Worm (Caenorhabditis elegans) whole organism, late embryonic: ENCODE data around the gene stdh-3.

Source experiments
- F13H6.1 ChIP-seq: sonication (generic microtip); optimal IDR thresholded peaks from 2 replicates; lab custom pipeline; 2016; ENCODE audit warnings: missing genetic modification characterization, missing compliant biosample characterization
- K02D7.2 ChIP-seq: sonication (generic microtip); optimal IDR thresholded peaks from 2 replicates; lab custom pipeline; 2017; ENCODE audit warnings: mild to moderate bottlenecking, missing genetic modification characterization, missing compliant biosample characterization
- ahr-1 ChIP-seq: sonication (generic microtip); optimal IDR thresholded peaks from 2 replicates; lab custom pipeline; 2016; ENCODE audit warnings: missing genetic modification characterization, missing compliant biosample characterization
- ceh-14 ChIP-seq: sonication (generic microtip); optimal IDR thresholded peaks from 2 replicates; lab custom pipeline; 2016; ENCODE audit warnings: missing genotype, missing genetic modification characterization, missing compliant biosample characterization
- ceh-19 ChIP-seq: fragments of 200-800 bp; sonication (Bioruptor generic); optimal IDR thresholded peaks from 2 replicates; lab custom pipeline; 2018; ENCODE audit warnings: mild to moderate bottlenecking, missing genetic modification characterization, missing compliant biosample characterization
- ceh-2 ChIP-seq: sonication (generic microtip); optimal IDR thresholded peaks from 2 replicates; lab custom pipeline; 2016; ENCODE audit warnings: missing genotype, missing genetic modification characterization, missing compliant biosample characterization
- ceh-30 ChIP-seq: fragments of 150-350 bp; optimal IDR thresholded peaks from 2 replicates; lab custom pipeline; 2014; ENCODE audit warnings: missing biosample characterization, missing genetic modification characterization
- ceh-6 ChIP-seq: fragments of 200-800 bp; sonication (Bioruptor generic); optimal IDR thresholded peaks from 2 replicates; lab custom pipeline; 2018; ENCODE audit warnings: mild to moderate bottlenecking, missing genetic modification characterization, missing compliant biosample characterization
- dmd-4 ChIP-seq: sonication (generic microtip); optimal IDR thresholded peaks from 2 replicates; lab custom pipeline; 2016; ENCODE audit warnings: borderline replicate concordance, missing genetic modification characterization, missing compliant biosample characterization
- dve-1 ChIP-seq: sonication (generic microtip); optimal IDR thresholded peaks from 2 replicates; lab custom pipeline; 2017; ENCODE audit warnings: antibody characterized with exemption, mild to moderate bottlenecking, missing genetic modification characterization, missing compliant biosample characterization
- elt-2 ChIP-seq: sonication (generic microtip); optimal IDR thresholded peaks from 2 replicates; lab custom pipeline; 2016; ENCODE audit warnings: missing genetic modification reagents, missing genetic modification characterization, missing compliant biosample characterization
- elt-4 ChIP-seq: sonication (generic microtip); optimal IDR thresholded peaks from 2 replicates; lab custom pipeline; 2016; ENCODE audit warnings: missing genetic modification characterization, missing compliant biosample characterization
- gmeb-2 ChIP-seq: sonication (generic microtip); optimal IDR thresholded peaks from 2 replicates; lab custom pipeline; 2016; ENCODE audit warnings: missing genetic modification characterization, inconsistent platforms, missing compliant biosample characterization
- hlh-15 ChIP-seq: sonication (generic microtip); optimal IDR thresholded peaks from 2 replicates; lab custom pipeline; 2016; ENCODE audit warnings: missing genetic modification characterization, missing compliant biosample characterization
- hlh-8 ChIP-seq: sonication (generic microtip); optimal IDR thresholded peaks from 2 replicates; lab custom pipeline; 2016; ENCODE audit warnings: missing genotype, missing genetic modification characterization, missing compliant biosample characterization
- madf-2 ChIP-seq: sonication (generic microtip); optimal IDR thresholded peaks from 2 replicates; lab custom pipeline; 2017; ENCODE audit warnings: missing genetic modification characterization, missing compliant biosample characterization
- npax-4 ChIP-seq: sonication (generic microtip); optimal IDR thresholded peaks from 2 replicates; lab custom pipeline; 2016; ENCODE audit warnings: missing genetic modification characterization, missing compliant biosample characterization
- pat-9 ChIP-seq: fragments of 200-800 bp; sonication (Bioruptor generic); optimal IDR thresholded peaks from 2 replicates; lab custom pipeline; 2018; ENCODE audit warnings: mild to moderate bottlenecking, missing genetic modification characterization, moderate library complexity, missing compliant biosample characterization
- pqm-1 ChIP-seq: sonication (generic microtip); optimal IDR thresholded peaks from 2 replicates; lab custom pipeline; 2016; ENCODE audit warnings: missing genetic modification characterization, missing compliant biosample characterization
- sdc-2 ChIP-seq: sonication (generic microtip); optimal IDR thresholded peaks from 2 replicates; lab custom pipeline; 2016; ENCODE audit warnings: missing genotype, missing genetic modification characterization, missing compliant biosample characterization
- sox-4 ChIP-seq: sonication (generic microtip); optimal IDR thresholded peaks from 2 replicates; lab custom pipeline; 2017; ENCODE audit warnings: mild to moderate bottlenecking, missing genetic modification characterization, inconsistent platforms, missing compliant biosample characterization
- tbx-2 ChIP-seq: sonication (generic microtip); optimal IDR thresholded peaks from 2 replicates; lab custom pipeline; 2016; ENCODE audit warnings: missing genetic modification characterization, missing compliant biosample characterization
- tbx-7 ChIP-seq: sonication (generic microtip); optimal IDR thresholded peaks from 2 replicates; lab custom pipeline; 2016; ENCODE audit warnings: missing genotype, missing genetic modification characterization, missing compliant biosample characterization
- unc-3 ChIP-seq, 2 experiments: fragments of 200-800 bp in 1 of 2; sonication (Bioruptor generic) in 1 of 2; sonication (generic microtip) in 1 of 2; conservative IDR thresholded peaks in 1 of 2; optimal IDR thresholded peaks in 1 of 2; 2 replicates each; pipeline versions ENCODE4 v1.3.6 to Lab custom; 2016 to 2022; ENCODE audit warnings: missing compliant biosample characterization in 2 of 2, missing genetic modification characterization in 2 of 2, missing genetic modification reagents in 1 of 2
- unc-42 ChIP-seq: sonication (generic microtip); optimal IDR thresholded peaks from 2 replicates; lab custom pipeline; 2016; ENCODE audit warnings: missing genotype, missing genetic modification characterization, missing compliant biosample characterization
- unc-55 ChIP-seq: sonication (generic microtip); optimal IDR thresholded peaks from 2 replicates; lab custom pipeline; 2017; ENCODE audit warnings: missing biosample characterization, missing genetic modification reagents, missing genetic modification characterization

Gene stdh-3

DNA sequence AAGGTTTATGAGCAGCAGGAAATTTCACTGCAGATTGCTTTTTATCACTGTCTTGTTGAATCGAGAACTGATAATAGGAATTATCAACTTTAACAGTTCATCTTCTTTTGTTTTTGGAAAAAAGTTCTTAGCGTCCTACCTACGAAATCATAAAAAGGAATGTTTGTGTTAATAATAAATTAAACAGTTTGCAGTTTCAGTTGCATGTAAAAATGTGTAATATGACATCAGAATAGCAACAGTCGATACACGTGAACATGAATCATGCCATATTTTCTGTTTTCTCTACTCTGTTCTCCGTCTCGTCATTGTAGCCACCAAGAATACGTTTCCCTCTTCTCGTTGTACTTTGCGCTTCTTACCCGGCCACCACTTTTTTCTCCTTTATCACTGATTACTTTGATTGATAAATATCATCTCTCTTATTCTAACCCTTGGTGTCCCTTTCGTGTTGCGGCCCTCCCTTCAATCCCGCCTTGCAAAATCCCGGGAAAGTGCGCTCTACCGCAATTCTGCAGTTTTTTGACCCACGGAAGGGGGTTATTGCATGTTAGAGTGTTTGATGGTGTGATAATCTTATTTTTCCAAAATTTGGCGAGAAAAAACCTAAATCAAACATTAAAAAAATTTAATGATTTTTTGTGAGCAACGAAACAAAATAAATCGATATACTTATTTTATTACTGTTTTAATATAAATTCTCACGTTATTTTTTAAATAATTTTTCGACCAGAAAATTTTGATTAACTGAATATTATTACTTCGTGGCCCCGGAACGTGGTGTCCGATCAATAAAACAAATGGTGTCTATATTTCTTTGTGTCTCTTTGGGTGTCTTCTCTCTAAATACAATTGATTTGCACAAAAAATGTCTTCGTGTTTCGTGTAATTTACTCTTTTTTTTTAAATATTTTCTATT is 11.7 kb upstream of the stdh-3 start, which contains the start of gene sptl-3:
TSS of gene sptl-3 (plus strand) at position 869 of the 919 bp plus-strand sequence.
- TF ChIP-seq ceh-6 (GFP tag; lab: Kevin White, UChicago) = no peak
- TF ChIP-seq ceh-14 (tag; lab: Kevin White, UChicago) = no peak
- TF ChIP-seq pat-9 = no peak
- TF ChIP-seq pqm-1 (tag; lab: Kevin White, UChicago) = no peak
- TF ChIP-seq tbx-2 (tag; lab: Kevin White, UChicago) = peak; percentile 31
- no peak for TF ChIP-seq ceh-30 (tag; lab: Kevin White, UChicago)
- TF ChIP-seq gmeb-2 = no peak
- TF ChIP-seq ceh-19 = no peak
- no peak for TF ChIP-seq unc-42
- peak; percentile 46 for TF ChIP-seq elt-2 (tag; lab: Kevin White, UChicago)
- TF ChIP-seq K02D7.2 (tag; lab: Kevin White, UChicago) = no peak
- no peak for TF ChIP-seq sdc-2 (tag; lab: Kevin White, UChicago)

DNA sequence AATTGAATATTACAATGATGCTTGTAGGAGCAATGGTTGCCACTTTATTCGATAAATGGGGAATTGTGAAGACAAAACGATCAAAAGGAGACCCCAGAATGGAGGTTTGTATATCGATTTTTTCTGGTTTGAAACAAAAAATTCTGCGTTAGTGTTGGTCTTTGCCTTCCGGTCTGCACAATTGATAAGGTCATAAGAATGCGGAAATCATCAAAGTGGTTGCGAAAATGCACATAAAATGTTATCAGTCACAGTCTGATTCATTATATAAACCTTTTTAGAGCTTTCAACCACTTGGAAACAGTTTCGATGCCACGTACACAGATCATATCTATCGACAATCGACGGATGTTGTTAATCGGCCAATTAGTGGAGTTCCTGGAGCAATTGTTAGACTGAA is 10.8 kb upstream of the stdh-3 start:
- TF ChIP-seq elt-4 (tag; lab: Kevin White, UChicago) = no peak
- peak; percentile 51 for TF ChIP-seq elt-2 (tag; lab: Kevin White, UChicago)

ce11 chrV:13898356-13898755 is 6.1 kb upstream of the stdh-3 start, which contains the start of gene cyp-35C1:
TSS of gene cyp-35C1 (minus strand) at chrV:13898487.
- TF ChIP-seq elt-2 (tag; lab: Kevin White, UChicago) = peak; percentile 22
- no peak for TF ChIP-seq madf-2 (tag; lab: Kevin White, UChicago)

DNA sequence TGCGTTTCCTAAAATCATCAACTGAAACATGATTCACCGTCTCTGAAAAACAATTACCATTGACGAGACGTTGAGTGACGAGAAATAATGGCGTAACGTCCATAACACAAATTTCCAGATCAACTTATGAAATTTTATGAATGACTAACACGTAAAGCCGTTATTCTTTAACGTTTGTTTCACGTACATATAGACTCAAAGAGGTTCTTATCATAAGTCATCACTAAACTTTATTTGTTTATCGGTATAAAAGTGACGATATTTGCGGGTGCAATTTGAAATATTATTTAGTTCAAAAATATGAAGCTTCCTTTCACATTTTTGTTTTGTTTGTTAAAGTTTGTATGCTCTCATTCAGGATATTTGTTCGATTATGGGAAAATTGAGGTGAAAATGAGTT is 5.2 kb upstream of the stdh-3 start, which contains the start of gene oac-3:
TSS of gene oac-3 (plus strand) at position 301 of the 400 bp plus-strand sequence.
- no peak for TF ChIP-seq elt-4 (tag; lab: Kevin White, UChicago)
- TF ChIP-seq, all 69 proteins: peak for 0

DNA sequence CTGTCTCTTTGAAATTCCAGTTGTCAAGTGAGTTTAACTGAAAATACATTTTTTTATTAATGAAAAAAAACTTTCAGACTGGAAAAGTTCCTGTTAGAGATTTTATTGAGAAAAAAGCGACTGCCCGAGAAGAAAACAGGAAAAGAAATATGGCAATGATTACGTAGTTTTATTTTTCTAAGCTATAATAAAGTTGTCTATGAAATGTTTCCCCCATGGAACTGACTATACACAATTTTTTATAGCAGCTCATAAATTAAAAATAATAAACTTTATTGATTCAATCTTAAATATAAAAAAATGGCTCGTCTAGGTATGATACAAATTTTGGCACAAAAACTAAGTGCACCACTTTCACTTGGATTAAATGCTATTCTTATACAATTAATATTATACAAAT is 1.9 kb upstream of the stdh-3 start, which contains the start of gene C06B3.1:
TSS of gene C06B3.1 (plus strand) at position 301 of the 400 bp plus-strand sequence.
- TF ChIP-seq dve-1 (tag; lab: Kevin White, UChicago) = no peak
- no peak for TF ChIP-seq tbx-2 (tag; lab: Kevin White, UChicago)
- TF ChIP-seq hlh-8 (tag; lab: Kevin White, UChicago) = no peak
- TF ChIP-seq ceh-2 = no peak
- no peak for TF ChIP-seq sox-4 (tag; lab: Kevin White, UChicago)
- no peak for TF ChIP-seq F13H6.1 (tag; lab: Kevin White, UChicago)
- no peak for TF ChIP-seq ahr-1
- TF ChIP-seq npax-4 (tag; lab: Kevin White, UChicago) = no peak
- no peak for TF ChIP-seq unc-42
- TF ChIP-seq, all 69 proteins: peak for 0

ce11 chrV:13906166-13906565 is 1.8 kb downstream of the stdh-3 start, which contains the start of gene stdh-1:
TSS of gene stdh-1 (plus strand) at chrV:13906492.
- TF ChIP-seq unc-3 (GFP tag; conservative IDR thresholded peaks at IDR 0.05; lab: Robert Waterston, UW) (no peak), unc-3 (tag; optimal IDR thresholded peaks at IDR 0.05; lab: Kevin White, UChicago) (no peak), unc-55 (GFP tag; lab: Kevin White, UChicago) (no peak), hlh-15 (no peak), dmd-4 (tag; lab: Kevin White, UChicago) (no peak), unc-42 (peak; percentile 86), madf-2 (tag; lab: Kevin White, UChicago) (no peak), tbx-7 (tag; lab: Kevin White, UChicago) (no peak), npax-4 (tag; lab: Kevin White, UChicago) (no peak)
